Worm (Caenorhabditis elegans) whole organism, mixed stage, embryonic: ENCODE measurements around the gene srt-38.
"Not testable (repeated sequence)": the region's sequence is repeated elsewhere in the genome, so short reads cannot be mapped to it uniquely, and the experiment has no call there.

ENCODE experiments used
- M03D4.4 ChIP-seq: sonication (generic microtip); optimal IDR thresholded peaks from 2 replicates; lab custom pipeline; 2017; ENCODE audit warnings: mild to moderate bottlenecking, missing genetic modification characterization, missing compliant biosample characterization
- bed-3 ChIP-seq: fragments of 200-800 bp; sonication (Bioruptor generic); optimal IDR thresholded peaks from 3 replicates; lab custom pipeline; 2018; ENCODE audit warnings: mild to moderate bottlenecking, missing genetic modification characterization, moderate library complexity, missing compliant biosample characterization
- blmp-1 ChIP-seq: fragments of 150-350 bp; optimal IDR thresholded peaks from 2 replicates; lab custom pipeline; 2014; ENCODE audit warnings: missing biosample characterization, missing genetic modification characterization
- ceh-39 ChIP-seq: fragments of 150-350 bp; optimal IDR thresholded peaks from 2 replicates; lab custom pipeline; 2014; ENCODE audit warnings: missing biosample characterization, missing genetic modification characterization
- ceh-43 ChIP-seq: fragments of 200-800 bp; sonication (Bioruptor generic); optimal IDR thresholded peaks from 2 replicates; lab custom pipeline; 2018; ENCODE audit warnings: mild to moderate bottlenecking, missing genetic modification characterization, moderate library complexity, missing compliant biosample characterization
- ceh-83 ChIP-seq: fragments of 200-800 bp; sonication (Bioruptor generic); optimal IDR thresholded peaks from 2 replicates; lab custom pipeline; 2018; ENCODE audit warnings: mild to moderate bottlenecking, missing genetic modification characterization, missing compliant biosample characterization
- ces-1 ChIP-seq: fragments of 150-350 bp; optimal IDR thresholded peaks from 2 replicates; lab custom pipeline; 2014; ENCODE audit warnings: missing biosample characterization, missing genetic modification reagents, missing genetic modification characterization
- cnd-1 ChIP-seq: fragments of 200-800 bp; sonication (Bioruptor generic); optimal IDR thresholded peaks from 2 replicates; lab custom pipeline; 2018; ENCODE audit warnings: mild to moderate bottlenecking, missing genetic modification characterization, missing compliant biosample characterization
- drap-1 ChIP-seq: fragments of 200-800 bp; sonication (Bioruptor generic); optimal IDR thresholded peaks from 3 replicates; lab custom pipeline; 2018; ENCODE audit warnings: mild to moderate bottlenecking, missing genetic modification characterization, missing compliant biosample characterization
- elt-1 ChIP-seq: sonication (generic microtip); optimal IDR thresholded peaks from 2 replicates; lab custom pipeline; 2017; ENCODE audit warnings: missing genetic modification characterization, mild to moderate bottlenecking, missing compliant biosample characterization, antibody characterized with exemption, moderate library complexity, borderline replicate concordance; ENCODE audit not compliant: insufficient read depth
- elt-3 ChIP-seq: fragments of 150-350 bp; optimal IDR thresholded peaks from 2 replicates; lab custom pipeline; 2014; ENCODE audit warnings: missing biosample characterization, missing genetic modification characterization
- flh-1 ChIP-seq: fragments of 200-800 bp; sonication (Bioruptor generic); optimal IDR thresholded peaks from 2 replicates; lab custom pipeline; 2018; ENCODE audit warnings: mild to moderate bottlenecking, missing genetic modification characterization, moderate library complexity, missing compliant biosample characterization
- ham-2 ChIP-seq: fragments of 200-800 bp; sonication (Bioruptor generic); optimal IDR thresholded peaks from 2 replicates; lab custom pipeline; 2018; ENCODE audit warnings: mild to moderate bottlenecking, missing genetic modification characterization, missing compliant biosample characterization
- lin-13 ChIP-seq: fragments of 150-350 bp; optimal IDR thresholded peaks from 2 replicates; lab custom pipeline; 2014; ENCODE audit warnings: missing biosample characterization, missing genetic modification characterization
- lin-32 ChIP-seq: fragments of 200-800 bp; sonication (Bioruptor generic); optimal IDR thresholded peaks from 2 replicates; lab custom pipeline; 2018; ENCODE audit warnings: mild to moderate bottlenecking, missing genetic modification characterization, missing compliant biosample characterization
- lsy-2 ChIP-seq: fragments of 150-350 bp; optimal IDR thresholded peaks from 2 replicates; lab custom pipeline; 2014; ENCODE audit warnings: missing biosample characterization, missing genetic modification characterization
- mab-5 ChIP-seq: fragments of 150-350 bp; optimal IDR thresholded peaks from 2 replicates; lab custom pipeline; 2014; ENCODE audit warnings: missing biosample characterization, missing genetic modification characterization
- mep-1 ChIP-seq: fragments of 150-350 bp; optimal IDR thresholded peaks from 2 replicates; lab custom pipeline; 2017; ENCODE audit warnings: missing biosample characterization, missing genetic modification reagents, missing genetic modification characterization, inconsistent platforms
- mls-2 ChIP-seq: sonication (generic microtip); optimal IDR thresholded peaks from 2 replicates; lab custom pipeline; 2016; ENCODE audit warnings: mild to moderate bottlenecking, missing genetic modification characterization, moderate library complexity, missing compliant biosample characterization
- nhr-12 ChIP-seq: fragments of 150-350 bp; optimal IDR thresholded peaks from 2 replicates; lab custom pipeline; 2014; ENCODE audit warnings: missing biosample characterization, missing genetic modification characterization
- nhr-237 ChIP-seq: fragments of 150-350 bp; optimal IDR thresholded peaks from 2 replicates; lab custom pipeline; 2014; ENCODE audit warnings: missing biosample characterization, missing genetic modification characterization
- nhr-28 ChIP-seq: fragments of 150-350 bp; optimal IDR thresholded peaks from 2 replicates; lab custom pipeline; 2014; ENCODE audit warnings: missing biosample characterization, missing genetic modification characterization
- nhr-76 ChIP-seq: sonication (generic microtip); optimal IDR thresholded peaks from 2 replicates; lab custom pipeline; 2017; ENCODE audit warnings: missing biosample characterization, missing genetic modification characterization
- pha-4 ChIP-seq: fragments of 150-350 bp; optimal IDR thresholded peaks from 2 replicates; lab custom pipeline; 2018; ENCODE audit warnings: missing biosample characterization, missing genetic modification reagents, missing genetic modification characterization
- sem-2 ChIP-seq: fragments of 200-800 bp; sonication (Bioruptor generic); optimal IDR thresholded peaks from 2 replicates; lab custom pipeline; 2018; ENCODE audit warnings: mild to moderate bottlenecking, missing genetic modification characterization, missing compliant biosample characterization
- snpc-4 ChIP-seq: fragments of 150-350 bp; optimal IDR thresholded peaks from 2 replicates; lab custom pipeline; 2014; ENCODE audit warnings: missing biosample characterization, missing genetic modification characterization
- sptf-1 ChIP-seq: sonication (generic microtip); optimal IDR thresholded peaks from 2 replicates; lab custom pipeline; 2017; ENCODE audit warnings: mild to moderate bottlenecking, missing genetic modification characterization, moderate library complexity, missing compliant biosample characterization
- unc-120 ChIP-seq: sonication (generic microtip); optimal IDR thresholded peaks from 2 replicates; lab custom pipeline; 2017; ENCODE audit warnings: missing genetic modification characterization, missing compliant biosample characterization; ENCODE audit not compliant: poor library complexity, severe bottlenecking
- unc-39 ChIP-seq: fragments of 150-350 bp; optimal IDR thresholded peaks from 2 replicates; lab custom pipeline; 2014; ENCODE audit warnings: missing biosample characterization, missing genetic modification characterization
- zip-8 ChIP-seq: fragments of 150-350 bp; optimal IDR thresholded peaks from 2 replicates; lab custom pipeline; 2014; ENCODE audit warnings: missing biosample characterization, missing genetic modification characterization
- ztf-11 ChIP-seq: fragments of 150-350 bp; optimal IDR thresholded peaks from 2 replicates; lab custom pipeline; 2014; ENCODE audit warnings: missing biosample characterization, missing genetic modification characterization

The srt-38 gene

DNA sequence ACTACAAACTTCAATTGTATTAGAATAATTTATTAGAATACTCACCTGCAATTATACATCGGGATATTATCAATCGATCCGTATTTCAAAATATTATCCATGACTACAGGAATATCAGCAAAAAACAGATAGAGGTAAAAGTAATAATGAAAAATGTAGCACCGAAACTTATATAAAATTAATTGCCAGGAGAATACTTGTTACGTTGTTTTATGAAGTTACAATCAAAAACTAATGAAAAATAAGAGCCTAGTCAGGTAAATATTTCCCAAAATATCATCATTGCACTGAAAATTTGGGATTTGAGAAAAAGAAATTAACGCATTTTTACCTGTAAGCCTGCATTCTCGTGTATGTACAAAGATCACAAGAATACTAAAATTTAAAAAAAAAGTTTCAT is at the start of gene srt-38:
srt-38 (minus strand) TSS at position 101 of the 400 bp plus-strand sequence.
- TF ChIP-seq elt-1, blmp-1, mab-5 (tag; lab: Kevin White, UChicago): not testable (repeated sequence)

DNA sequence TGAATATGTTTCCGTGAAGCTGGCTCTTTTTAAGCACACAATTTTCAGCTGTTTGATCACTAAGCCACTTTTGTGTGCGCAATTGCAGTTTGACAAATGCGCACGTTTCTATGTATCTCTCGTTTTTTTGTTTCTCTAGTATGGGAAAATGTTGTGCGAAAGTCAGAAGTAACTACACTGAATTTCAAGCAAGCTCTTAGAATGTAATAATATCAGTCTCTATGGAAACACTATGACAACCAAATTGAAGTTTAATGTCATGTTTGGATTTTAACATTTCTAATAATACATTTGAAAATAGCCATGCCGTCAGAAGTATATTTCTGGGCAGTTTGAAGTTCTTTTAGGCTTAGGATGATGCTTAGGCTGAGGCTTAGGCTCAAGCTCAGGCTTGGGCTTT is 48.7 kb upstream of the srt-38 start, which contains the start of gene ZC132.9:
ZC132.9 (minus strand) TSS at position 101 of the 400 bp plus-strand sequence.
- TF ChIP-seq ces-1 (no peak), pha-4 (tag; lab: Kevin White, UChicago) (no peak), elt-1 (tag; lab: Kevin White, UChicago) (no peak), nhr-28 (tag; lab: Kevin White, UChicago) (no peak), ham-2 (GFP tag; lab: Kevin White, UChicago) (no peak), sem-2 (GFP tag; lab: Kevin White, UChicago) (no peak), elt-3 (no peak), M03D4.4 (tag; lab: Kevin White, UChicago) (no peak), nhr-237 (tag; lab: Kevin White, UChicago) (no peak), unc-120 (tag; lab: Kevin White, UChicago) (no peak), zip-8 (tag; lab: Kevin White, UChicago) (no peak), lin-32 (GFP tag; lab: Kevin White, UChicago) (no peak), lsy-2 (tag; lab: Kevin White, UChicago) (no peak), drap-1 (GFP tag; lab: Kevin White, UChicago) (no peak), ztf-11 (tag; lab: Kevin White, UChicago) (no peak), ceh-43 (GFP tag; lab: Kevin White, UChicago) (no peak), sptf-1 (tag; lab: Kevin White, UChicago) (no peak), lin-13 (no peak)
- TF ChIP-seq, all 35 proteins: peak for 0

DNA sequence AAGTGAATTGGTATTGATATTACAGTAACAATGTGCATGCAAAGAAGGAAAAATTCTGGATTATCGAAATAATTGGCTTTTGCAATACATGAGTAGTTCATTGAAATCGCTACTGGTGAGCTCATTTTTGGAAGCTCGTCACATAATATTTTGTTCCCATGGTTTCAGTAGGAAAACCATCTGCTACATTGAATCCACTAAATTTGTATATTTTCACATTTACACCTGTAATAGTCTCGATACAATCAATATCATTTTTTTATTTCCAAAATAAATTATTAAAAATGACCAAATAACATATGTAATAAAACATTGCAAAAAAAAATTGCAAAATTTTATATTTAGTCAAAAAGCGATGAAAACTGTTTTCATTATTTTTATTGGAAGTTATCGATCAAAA is 43.9 kb upstream of the srt-38 start, which contains the start of gene srh-192:
srh-192 (minus strand) TSS at position 101 of the 400 bp plus-strand sequence.
- TF ChIP-seq lin-32 (GFP tag; lab: Kevin White, UChicago) (no peak), mls-2 (no peak), ham-2 (GFP tag; lab: Kevin White, UChicago) (no peak), nhr-76 (no peak), lsy-2 (tag; lab: Kevin White, UChicago) (no peak), zip-8 (tag; lab: Kevin White, UChicago) (no peak)

DNA sequence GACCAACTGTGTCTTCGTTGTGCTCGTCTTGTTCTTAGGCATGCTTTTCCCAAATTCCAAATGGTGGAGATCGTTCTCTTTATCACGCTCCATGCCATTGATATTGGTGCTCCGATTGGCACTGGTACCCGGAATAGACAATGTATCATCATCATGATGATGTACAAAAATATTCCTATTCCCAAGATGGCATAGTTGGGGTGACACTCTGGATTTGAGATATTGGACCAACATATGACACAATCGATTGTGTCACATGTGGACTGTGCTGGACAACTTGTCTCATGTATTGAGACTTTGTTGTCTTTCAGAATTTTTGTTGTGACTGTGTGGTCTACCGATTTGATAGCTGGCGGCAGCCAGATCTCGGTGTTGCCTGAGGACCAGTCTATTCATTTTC is 33.1 kb upstream of the srt-38 start:
- TF ChIP-seq zip-8 (tag; lab: Kevin White, UChicago) (no peak), nhr-12 (tag; lab: Kevin White, UChicago) (no peak)

DNA sequence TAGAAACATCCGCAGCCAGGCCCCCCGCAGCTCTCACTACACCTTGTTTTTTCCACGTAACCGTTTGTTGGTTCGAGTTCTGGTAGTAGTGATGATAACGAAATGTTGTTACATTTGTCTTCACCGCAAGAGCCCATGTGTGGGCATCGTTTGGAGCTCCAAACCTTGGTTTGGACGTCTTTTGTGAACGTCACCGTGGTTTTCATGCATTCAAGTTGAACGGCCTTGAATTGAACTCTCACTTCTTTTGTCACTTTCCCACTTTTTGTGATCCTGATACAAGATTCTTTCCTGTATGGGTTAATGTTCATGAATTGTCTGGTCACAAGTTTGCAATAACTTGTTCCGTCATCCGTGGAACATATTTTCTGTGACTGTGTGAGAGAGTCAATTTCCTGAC is 32.6 kb upstream of the srt-38 start:
- no peak for TF ChIP-seq bed-3
- TF ChIP-seq unc-39 (tag; lab: Kevin White, UChicago) = no peak
- no peak for TF ChIP-seq nhr-76
- no peak for TF ChIP-seq pha-4 (tag; lab: Kevin White, UChicago)
- no peak for TF ChIP-seq mep-1 (tag; lab: Kevin White, UChicago)
- no peak for TF ChIP-seq nhr-28 (tag; lab: Kevin White, UChicago)
- no peak for TF ChIP-seq sem-2 (GFP tag; lab: Kevin White, UChicago)
- no peak for TF ChIP-seq zip-8 (tag; lab: Kevin White, UChicago)
- TF ChIP-seq ceh-39 = no peak
- no peak for TF ChIP-seq flh-1 (GFP tag; lab: Kevin White, UChicago)
- TF ChIP-seq snpc-4 (tag; lab: Kevin White, UChicago) = no peak
- TF ChIP-seq cnd-1 (tag; lab: Kevin White, UChicago) = no peak
- TF ChIP-seq lsy-2 (tag; lab: Kevin White, UChicago) = no peak
- no peak for TF ChIP-seq ceh-83 (GFP tag; lab: Kevin White, UChicago)
- TF ChIP-seq unc-120 (tag; lab: Kevin White, UChicago) = no peak
- no peak for TF ChIP-seq ztf-11 (tag; lab: Kevin White, UChicago)
- no peak for TF ChIP-seq mab-5 (tag; lab: Kevin White, UChicago)
- no peak for TF ChIP-seq nhr-237 (tag; lab: Kevin White, UChicago)
